Worm (Caenorhabditis elegans) whole organism, L2 larva: ENCODE measurements around the gene spp-24.

Source experiments
- C34F6.9 ChIP-seq: fragments of 150-350 bp; optimal IDR thresholded peaks from 2 replicates; lab custom pipeline; 2014; ENCODE audit warnings: missing biosample characterization, missing genetic modification characterization
- F13H6.1 ChIP-seq: sonication (generic microtip); optimal IDR thresholded peaks from 2 replicates; lab custom pipeline; 2016; ENCODE audit warnings: missing genetic modification characterization, missing compliant biosample characterization
- R02D3.7 ChIP-seq: fragments of 150-350 bp; optimal IDR thresholded peaks from 2 replicates; lab custom pipeline; 2014; ENCODE audit warnings: missing biosample characterization, missing genetic modification characterization
- Y55F3AM.14 ChIP-seq: fragments of 200-800 bp; sonication (Bioruptor generic); optimal IDR thresholded peaks from 2 replicates; lab custom pipeline; 2018; ENCODE audit warnings: mild to moderate bottlenecking, missing genetic modification characterization, missing compliant biosample characterization
- ZK546.5 ChIP-seq: sonication (generic microtip); optimal IDR thresholded peaks from 2 replicates; lab custom pipeline; 2017; ENCODE audit warnings: missing biosample characterization, missing genetic modification characterization
- alr-1 ChIP-seq: fragments of 150-350 bp; optimal IDR thresholded peaks from 2 replicates; lab custom pipeline; 2014; ENCODE audit warnings: missing biosample characterization, missing genetic modification characterization
- aly-2 ChIP-seq: fragments of 150-350 bp; optimal IDR thresholded peaks from 2 replicates; lab custom pipeline; 2014; ENCODE audit warnings: missing biosample characterization, missing genetic modification characterization
- ama-1 ChIP-seq: fragments of 150-350 bp; optimal IDR thresholded peaks from 2 replicates; lab custom pipeline; 2018; ENCODE audit warnings: inconsistent platforms
- blmp-1 ChIP-seq: sonication (generic microtip); optimal IDR thresholded peaks from 2 replicates; lab custom pipeline; 2017; ENCODE audit warnings: missing genetic modification characterization, mild to moderate bottlenecking, missing compliant biosample characterization, antibody characterized with exemption, moderate library complexity; ENCODE audit not compliant: insufficient read depth
- ceh-16 ChIP-seq: fragments of 150-350 bp; optimal IDR thresholded peaks from 2 replicates; lab custom pipeline; 2014; ENCODE audit warnings: missing biosample characterization, missing genetic modification characterization
- ceh-82 ChIP-seq: fragments of 150-350 bp; optimal IDR thresholded peaks from 2 replicates; lab custom pipeline; 2014; ENCODE audit warnings: missing biosample characterization, missing genetic modification characterization
- crh-2 ChIP-seq: sonication (generic microtip); optimal IDR thresholded peaks from 2 replicates; lab custom pipeline; 2017; ENCODE audit warnings: missing biosample characterization, missing genetic modification characterization
- dmd-4 ChIP-seq: sonication (generic microtip); optimal IDR thresholded peaks from 2 replicates; lab custom pipeline; 2017; ENCODE audit warnings: missing biosample characterization, missing genetic modification characterization
- egl-27 ChIP-seq: sonication (generic microtip); optimal IDR thresholded peaks from 3 replicates; lab custom pipeline; 2017; ENCODE audit warnings: missing biosample characterization, missing genetic modification reagents, missing genetic modification characterization
- elt-1 ChIP-seq: fragments of 150-350 bp; optimal IDR thresholded peaks from 2 replicates; lab custom pipeline; 2014; ENCODE audit warnings: missing biosample characterization, missing genetic modification characterization
- fos-1 ChIP-seq: fragments of 150-350 bp; optimal IDR thresholded peaks from 2 replicates; lab custom pipeline; 2014; ENCODE audit warnings: missing biosample characterization, missing genetic modification characterization
- gmeb-1 ChIP-seq: fragments of 150-350 bp; optimal IDR thresholded peaks from 2 replicates; lab custom pipeline; 2014; ENCODE audit warnings: missing biosample characterization, missing genetic modification characterization
- lin-11 ChIP-seq: fragments of 150-350 bp; sonication (generic microtip); optimal IDR thresholded peaks from 2 replicates; lab custom pipeline; 2014; ENCODE audit warnings: missing biosample characterization, missing genetic modification characterization, inconsistent platforms, mixed read lengths
- lin-13 ChIP-seq: fragments of 150-350 bp; optimal IDR thresholded peaks from 2 replicates; lab custom pipeline; 2014; ENCODE audit warnings: missing biosample characterization, missing genetic modification reagents, missing genetic modification characterization
- lin-39 ChIP-seq: fragments of 150-350 bp; optimal IDR thresholded peaks from 2 replicates; lab custom pipeline; 2014; ENCODE audit warnings: missing biosample characterization, missing genetic modification reagents, missing genetic modification characterization
- lsy-2 ChIP-seq, 2 experiments: fragments of 150-350 bp in 1 of 2; sonication (generic microtip) in 1 of 2; optimal IDR thresholded peaks; 2 replicates each; lab custom pipeline; 2014 to 2017; ENCODE audit warnings: missing biosample characterization in 2 of 2, missing genetic modification characterization in 2 of 2
- mab-5 ChIP-seq: fragments of 150-350 bp; optimal IDR thresholded peaks from 2 replicates; lab custom pipeline; 2014; ENCODE audit warnings: missing biosample characterization, missing genetic modification characterization
- mbf-1 ChIP-seq: sonication (generic microtip); optimal IDR thresholded peaks from 2 replicates; lab custom pipeline; 2017; ENCODE audit warnings: missing biosample characterization, missing genetic modification characterization
- mdl-1 ChIP-seq, 2 experiments: fragments of 150-350 bp in 1 of 2; sonication (generic microtip) in 1 of 2; optimal IDR thresholded peaks; 2 replicates each; lab custom pipeline; 2017; ENCODE audit warnings: missing biosample characterization in 2 of 2, missing genetic modification characterization in 2 of 2
- nhr-10 ChIP-seq: sonication (generic microtip); optimal IDR thresholded peaks from 2 replicates; lab custom pipeline; 2017; ENCODE audit warnings: missing biosample characterization, missing genetic modification characterization
- nhr-11 ChIP-seq: fragments of 150-350 bp; optimal IDR thresholded peaks from 2 replicates; lab custom pipeline; 2014; ENCODE audit warnings: missing biosample characterization, missing genetic modification characterization
- nhr-12 ChIP-seq: fragments of 150-350 bp; optimal IDR thresholded peaks from 2 replicates; lab custom pipeline; 2014; ENCODE audit warnings: missing biosample characterization, missing genetic modification characterization
- nhr-129 ChIP-seq: fragments of 150-350 bp; optimal IDR thresholded peaks from 2 replicates; lab custom pipeline; 2014; ENCODE audit warnings: missing biosample characterization, missing genetic modification characterization
- nhr-21 ChIP-seq: fragments of 150-350 bp; optimal IDR thresholded peaks from 2 replicates; lab custom pipeline; 2014; ENCODE audit warnings: missing biosample characterization, missing genetic modification characterization
- nhr-23 ChIP-seq: fragments of 150-350 bp; optimal IDR thresholded peaks from 2 replicates; lab custom pipeline; 2014; ENCODE audit warnings: missing biosample characterization, missing genetic modification reagents, missing genetic modification characterization
- nhr-237 ChIP-seq: fragments of 150-350 bp; optimal IDR thresholded peaks from 2 replicates; lab custom pipeline; 2014; ENCODE audit warnings: missing biosample characterization, missing genetic modification characterization
- nhr-25 ChIP-seq: fragments of 150-350 bp; sonication (generic microtip); optimal IDR thresholded peaks from 3 replicates; lab custom pipeline; 2014; ENCODE audit warnings: missing biosample characterization, missing genetic modification characterization
- nhr-6 ChIP-seq: fragments of 150-350 bp; optimal IDR thresholded peaks from 2 replicates; lab custom pipeline; 2014; ENCODE audit warnings: missing biosample characterization, missing genetic modification characterization
- nhr-77 ChIP-seq: fragments of 150-350 bp; optimal IDR thresholded peaks from 2 replicates; lab custom pipeline; 2014; ENCODE audit warnings: missing biosample characterization, missing genetic modification characterization
- peb-1 ChIP-seq: fragments of 150-350 bp; optimal IDR thresholded peaks from 2 replicates; lab custom pipeline; 2014; ENCODE audit warnings: missing biosample characterization, missing genetic modification characterization
- skn-1 ChIP-seq: sonication (generic microtip); optimal IDR thresholded peaks from 2 replicates; lab custom pipeline; 2017; ENCODE audit warnings: missing biosample characterization, missing genetic modification characterization
- sma-3 ChIP-seq: sonication (generic microtip); optimal IDR thresholded peaks from 2 replicates; lab custom pipeline; 2016; ENCODE audit warnings: missing genetic modification reagents, missing genetic modification characterization, missing compliant biosample characterization
- sma-9 ChIP-seq, 2 experiments: fragments of 150-350 bp in 1 of 2; sonication (generic microtip) in 1 of 2; optimal IDR thresholded peaks; 2 replicates each; lab custom pipeline; 2014 to 2016; ENCODE audit warnings: missing genetic modification characterization in 2 of 2, mild to moderate bottlenecking in 1 of 2, missing biosample characterization in 1 of 2, missing compliant biosample characterization in 1 of 2, missing genetic modification reagents in 1 of 2, moderate library complexity in 1 of 2
- snpc-4 ChIP-seq: fragments of 150-350 bp; optimal IDR thresholded peaks from 2 replicates; lab custom pipeline; 2014; ENCODE audit warnings: missing biosample characterization, missing genetic modification characterization
- unc-39 ChIP-seq: fragments of 150-350 bp; optimal IDR thresholded peaks from 2 replicates; lab custom pipeline; 2014; ENCODE audit warnings: missing biosample characterization, missing genetic modification characterization
- unc-55 ChIP-seq: fragments of 150-350 bp; sonication (generic microtip); optimal IDR thresholded peaks from 3 replicates; lab custom pipeline; 2014; ENCODE audit warnings: missing biosample characterization, missing genetic modification reagents, missing genetic modification characterization
- zag-1 ChIP-seq: fragments of 150-350 bp; optimal IDR thresholded peaks from 2 replicates; lab custom pipeline; 2014; ENCODE audit warnings: missing biosample characterization, missing genetic modification characterization
- ztf-1 ChIP-seq: fragments of 200-800 bp; sonication (Bioruptor generic); conservative IDR thresholded peaks from 2 replicates; pipeline ENCODE4 v1.3.6; 2022; ENCODE audit warnings: missing genetic modification characterization, missing compliant biosample characterization
- ztf-11 ChIP-seq: sonication (generic microtip); optimal IDR thresholded peaks from 2 replicates; lab custom pipeline; 2017; ENCODE audit warnings: missing biosample characterization, missing genetic modification characterization
- ztf-4 ChIP-seq: fragments of 150-350 bp; optimal IDR thresholded peaks from 2 replicates; lab custom pipeline; 2014; ENCODE audit warnings: missing biosample characterization, missing genetic modification characterization

spp-24 gene

ce11 chrII:28283-28682 lies 11.1 kb downstream of the spp-24 start, which contains the start of gene F23F1.4:
Gene F23F1.4, minus strand, starts transcription at chrII:28423.
- TF ChIP-seq snpc-4 (tag; lab: Kevin White, UChicago): no peak
- no peak for TF ChIP-seq ztf-11
- TF ChIP-seq nhr-6 (tag; lab: Kevin White, UChicago): peak; percentile 85
- TF ChIP-seq nhr-25 (tag; lab: Kevin White, UChicago): peak; percentile 53

ce11 chrII:24559-24998 lies 14.8 kb downstream of the spp-24 start, which contains the start of gene enee-1:
Gene enee-1, plus strand, starts transcription at chrII:24666.
- TF ChIP-seq blmp-1 (tag; lab: Kevin White, UChicago): peak; percentile 38
- peak; percentile 91 for TF ChIP-seq lin-13 (GFP tag; lab: Kevin White, UChicago)
- no peak for TF ChIP-seq aly-2 (tag; lab: Kevin White, UChicago)
- TF ChIP-seq nhr-25 (tag; lab: Kevin White, UChicago): peak; percentile 89
- TF ChIP-seq nhr-77 (tag; lab: Kevin White, UChicago): peak; percentile 18
- TF ChIP-seq snpc-4 (tag; lab: Kevin White, UChicago): peak; percentile 48
- TF ChIP-seq ceh-16: peak; percentile 21
- peak; percentile 83 to 93 for TF ChIP-seq lsy-2 (tag; optimal IDR thresholded peaks at IDR 0.05; lab: Kevin White, UChicago)
- no peak for TF ChIP-seq nhr-237 (tag; lab: Kevin White, UChicago)
- TF ChIP-seq nhr-11 (tag; lab: Kevin White, UChicago): no peak
- TF ChIP-seq sma-3 (GFP tag; lab: Kevin White, UChicago): peak; percentile 86
- TF ChIP-seq nhr-6 (tag; lab: Kevin White, UChicago): peak; percentile 99
- peak; percentile 74 for TF ChIP-seq nhr-10 (tag; lab: Kevin White, UChicago)
- no peak for TF ChIP-seq dmd-4 (tag; lab: Kevin White, UChicago)
- peak; percentile 78 for TF ChIP-seq F13H6.1
- TF ChIP-seq nhr-23 (tag; lab: Kevin White, UChicago): no peak
- no peak for TF ChIP-seq nhr-12 (tag; lab: Kevin White, UChicago)
- peak; percentile 5 for TF ChIP-seq ztf-4 (tag; lab: Kevin White, UChicago)
- no peak for TF ChIP-seq unc-39 (tag; lab: Kevin White, UChicago)
- TF ChIP-seq ZK546.5 (tag; lab: Kevin White, UChicago): no peak
- peak; percentile 94 for TF ChIP-seq crh-2
- peak; percentile 94 for TF ChIP-seq nhr-21 (tag; lab: Kevin White, UChicago)
- TF ChIP-seq skn-1 (tag; lab: Kevin White, UChicago): peak; percentile 23
- peak; percentile 97 for TF ChIP-seq unc-55 (GFP tag; lab: Kevin White, UChicago)
- peak; percentile 50 for TF ChIP-seq fos-1 (tag; lab: Kevin White, UChicago)
- peak; percentile 77 for TF ChIP-seq mab-5 (tag; lab: Kevin White, UChicago)
- TF ChIP-seq egl-27: peak; percentile 4
- no peak for TF ChIP-seq Y55F3AM.14
- TF ChIP-seq mbf-1 (tag; lab: Kevin White, UChicago): no peak
- TF ChIP-seq elt-1 (tag; lab: Kevin White, UChicago): peak; percentile 18
- TF ChIP-seq ztf-11: no peak
- TF ChIP-seq R02D3.7: peak; percentile 62
- TF ChIP-seq mdl-1 (tag; optimal IDR thresholded peaks at IDR 0.05; lab: Kevin White, UChicago): peak in 1 of 2 experiments; percentile 36
- TF ChIP-seq peb-1 (tag; lab: Kevin White, UChicago): no peak
- no peak for TF ChIP-seq lin-39 (tag; lab: Kevin White, UChicago)
- TF ChIP-seq ztf-1 (GFP tag; lab: Robert Waterston, UW): no peak
- peak; percentile 62 for TF ChIP-seq lin-11 (tag; lab: Kevin White, UChicago)
- peak; percentile 91 for TF ChIP-seq nhr-129 (tag; lab: Kevin White, UChicago)
- no peak for TF ChIP-seq alr-1 (tag; lab: Kevin White, UChicago)
- peak; percentile 90 for TF ChIP-seq C34F6.9 (tag; lab: Kevin White, UChicago)
- no peak for TF ChIP-seq gmeb-1
- TF ChIP-seq ceh-82: peak; percentile 67
- TF ChIP-seq sma-9 (GFP tag; optimal IDR thresholded peaks at IDR 0.05; lab: Kevin White, UChicago): peak; percentile 90
- TF ChIP-seq sma-9 (tag; optimal IDR thresholded peaks at IDR 0.05; lab: Kevin White, UChicago): no peak
- TF ChIP-seq ama-1: peak; percentile 87
- TF ChIP-seq zag-1 (tag; lab: Kevin White, UChicago): peak; percentile 51
